Fruit fly (Drosophila melanogaster) whole organism, embryonic: ENCODE results near the gene Irk1.

Experiments
- BtbVII ChIP-seq: fragments of 200-800 bp; sonication (Bioruptor generic); optimal IDR thresholded peaks from 3 replicates; lab custom pipeline; 2017; ENCODE audit warnings: missing biosample characterization, mild to moderate bottlenecking, missing genetic modification characterization
- Bteb2 ChIP-seq: fragments of 200-800 bp; sonication (Bioruptor generic); optimal IDR thresholded peaks from 2 replicates; lab custom pipeline; 2016; ENCODE audit warnings: missing biosample characterization, missing genetic modification characterization
- CG10147 ChIP-seq: fragments of 200-800 bp; sonication (Bioruptor generic); optimal IDR thresholded peaks from 2 replicates; lab custom pipeline; 2019; ENCODE audit warnings: missing biosample characterization, mild to moderate bottlenecking, missing genetic modification characterization, moderate library complexity
- CG10274 ChIP-seq: fragments of 200-800 bp; sonication (Bioruptor generic); optimal IDR thresholded peaks from 3 replicates; lab custom pipeline; 2017; ENCODE audit warnings: missing biosample characterization, mild to moderate bottlenecking, missing genetic modification characterization
- CG11247 ChIP-seq: fragments of 200-800 bp; sonication (Bioruptor generic); IDR thresholded peaks from 2 replicates; pipeline ENCODE4 v1.3.6; 2022; ENCODE audit warnings: missing biosample characterization, missing genetic modification characterization
- CG11723 ChIP-seq: fragments of 200-800 bp; sonication (Bioruptor generic); optimal IDR thresholded peaks from 2 replicates; lab custom pipeline; 2017; ENCODE audit warnings: missing biosample characterization, mild to moderate bottlenecking, missing genetic modification characterization
- CG1233 ChIP-seq: fragments of 200-800 bp; sonication (Bioruptor generic); optimal IDR thresholded peaks from 4 replicates; lab custom pipeline; 2018; ENCODE audit warnings: missing biosample characterization, mild to moderate bottlenecking, missing genetic modification characterization
- CG13624 ChIP-seq: fragments of 200-800 bp; sonication (Bioruptor generic); optimal IDR thresholded peaks from 2 replicates; lab custom pipeline; 2016; ENCODE audit warnings: missing biosample characterization, missing genetic modification characterization
- CG15514 ChIP-seq: fragments of 200-800 bp; sonication (Bioruptor generic); optimal IDR thresholded peaks from 3 replicates; lab custom pipeline; 2017; ENCODE audit warnings: missing biosample characterization, missing genetic modification characterization, mild to moderate bottlenecking, moderate library complexity, missing genetic modification reagents
- CG17186 ChIP-seq: fragments of 200-800 bp; sonication (Bioruptor generic); optimal IDR thresholded peaks from 3 replicates; lab custom pipeline; 2017; ENCODE audit warnings: missing biosample characterization, missing genetic modification reagents, missing genetic modification characterization
- CG17385 ChIP-seq: fragments of 200-800 bp; sonication (Bioruptor generic); optimal IDR thresholded peaks from 3 replicates; lab custom pipeline; 2018; ENCODE audit warnings: missing biosample characterization, mild to moderate bottlenecking, missing genetic modification characterization
- CG18599 ChIP-seq: fragments of 200-800 bp; sonication (Bioruptor generic); optimal IDR thresholded peaks from 3 replicates; lab custom pipeline; 2017; ENCODE audit warnings: missing biosample characterization, missing genetic modification characterization, mild to moderate bottlenecking, moderate library complexity, missing genetic modification reagents
- CG2202 ChIP-seq: fragments of 200-800 bp; sonication (Bioruptor generic); optimal IDR thresholded peaks from 2 replicates; lab custom pipeline; 2018; ENCODE audit warnings: missing biosample characterization, mild to moderate bottlenecking, missing genetic modification characterization
- CG32772 ChIP-seq: fragments of 200-800 bp; sonication (Bioruptor generic); IDR thresholded peaks from 2 replicates; pipeline ENCODE4 v1.3.6; 2022; ENCODE audit warnings: missing biosample characterization, missing genetic modification characterization
- CG4328 ChIP-seq: fragments of 200-800 bp; sonication (Bioruptor generic); optimal IDR thresholded peaks from 3 replicates; lab custom pipeline; 2017; ENCODE audit warnings: missing biosample characterization, missing genetic modification reagents, missing genetic modification characterization
- CG4617 ChIP-seq: fragments of 200-800 bp; sonication (Bioruptor generic); optimal IDR thresholded peaks from 3 replicates; lab custom pipeline; 2016; ENCODE audit warnings: missing biosample characterization, missing genetic modification characterization, borderline replicate concordance
- CG5180 ChIP-seq: fragments of 200-800 bp; sonication (Bioruptor generic); optimal IDR thresholded peaks from 3 replicates; lab custom pipeline; 2017; ENCODE audit warnings: missing biosample characterization, missing genetic modification characterization, mild to moderate bottlenecking, moderate library complexity, missing genetic modification reagents
- CG7556 ChIP-seq: fragments of 200-800 bp; sonication (Bioruptor generic); optimal IDR thresholded peaks from 2 replicates; lab custom pipeline; 2017; ENCODE audit warnings: missing biosample characterization, mild to moderate bottlenecking, missing genetic modification characterization
- CG7786 ChIP-seq: fragments of 200-800 bp; sonication (Bioruptor generic); optimal IDR thresholded peaks from 2 replicates; lab custom pipeline; 2016; ENCODE audit warnings: missing biosample characterization, missing genetic modification characterization
- CG7928 ChIP-seq: fragments of 200-800 bp; sonication (Bioruptor generic); optimal IDR thresholded peaks from 2 replicates; lab custom pipeline; 2017; ENCODE audit warnings: missing biosample characterization, mild to moderate bottlenecking, missing genetic modification characterization
- CG9727 ChIP-seq: fragments of 200-800 bp; sonication (Bioruptor generic); optimal IDR thresholded peaks from 3 replicates; lab custom pipeline; 2017; ENCODE audit warnings: missing biosample characterization, mild to moderate bottlenecking, missing genetic modification characterization
- CoRest ChIP-seq: fragments of 200-800 bp; sonication (Bioruptor generic); optimal IDR thresholded peaks from 3 replicates; lab custom pipeline; 2018; ENCODE audit warnings: missing biosample characterization, mild to moderate bottlenecking, missing genetic modification characterization, moderate library complexity
- CrebB ChIP-seq: fragments of 200-800 bp; sonication (Bioruptor generic); optimal IDR thresholded peaks from 3 replicates; lab custom pipeline; 2018; ENCODE audit warnings: missing biosample characterization, mild to moderate bottlenecking, missing genetic modification characterization
- D19A ChIP-seq: fragments of 200-800 bp; optimal IDR thresholded peaks from 3 replicates; lab custom pipeline; 2019; ENCODE audit warnings: missing biosample characterization, mild to moderate bottlenecking, missing genetic modification characterization, moderate library complexity
- Deaf1 ChIP-seq: fragments of 200-800 bp; optimal IDR thresholded peaks from 3 replicates; lab custom pipeline; 2019; ENCODE audit warnings: missing biosample characterization, mild to moderate bottlenecking, missing genetic modification characterization, moderate library complexity
- Dfd ChIP-seq, 2 experiments: fragments of >200 bp; optimal IDR thresholded peaks; 2 replicates each; lab custom pipeline; 2017; ENCODE audit warnings: missing biosample characterization in 2 of 2, missing genetic modification characterization in 2 of 2
- Dll ChIP-seq: fragments of 200-800 bp; sonication (Bioruptor generic); IDR thresholded peaks from 4 replicates; pipeline ENCODE4 v1.3.6; 2022; ENCODE audit warnings: missing biosample characterization, missing genetic modification characterization; ENCODE audit not compliant: partially characterized antibody
- Ets65A ChIP-seq: fragments of 200-800 bp; sonication (Bioruptor generic); peaks from one replicate; lab custom pipeline; 2016; ENCODE audit warnings: missing biosample characterization, missing genetic modification characterization
- MBD-R2 ChIP-seq: fragments of 200-800 bp; sonication (Bioruptor generic); IDR thresholded peaks from 2 replicates; pipeline ENCODE4 v1.3.6; 2022; ENCODE audit warnings: missing biosample characterization, missing genetic modification characterization
- MTF-1 ChIP-seq: fragments of 200-800 bp; sonication (Bioruptor generic); optimal IDR thresholded peaks from 2 replicates; lab custom pipeline; 2018; ENCODE audit warnings: missing biosample characterization, mild to moderate bottlenecking, missing genetic modification characterization, borderline replicate concordance
- Oaz ChIP-seq: fragments of 200-800 bp; sonication (Bioruptor generic); IDR thresholded peaks from 2 replicates; pipeline ENCODE4 v1.3.6; 2022; ENCODE audit warnings: missing biosample characterization, missing genetic modification characterization
- Oli ChIP-seq: fragments of 200-800 bp; sonication (Bioruptor generic); optimal IDR thresholded peaks from 2 replicates; lab custom pipeline; 2018; ENCODE audit warnings: missing biosample characterization, mild to moderate bottlenecking, missing genetic modification characterization, moderate library complexity
- Ravus ChIP-seq: fragments of 200-800 bp; sonication (Bioruptor generic); IDR thresholded peaks from 2 replicates; pipeline ENCODE4 v1.3.6; 2022; ENCODE audit warnings: missing biosample characterization, missing genetic modification characterization
- Vsx1 ChIP-seq: fragments of 200-800 bp; sonication (Bioruptor generic); optimal IDR thresholded peaks from 2 replicates; lab custom pipeline; 2017; ENCODE audit warnings: missing biosample characterization, mild to moderate bottlenecking, missing genetic modification characterization, missing genetic modification reagents
- abd-A ChIP-seq: fragments of 200-800 bp; sonication (Bioruptor generic); optimal IDR thresholded peaks from 3 replicates; lab custom pipeline; 2019; ENCODE audit warnings: missing biosample characterization, mild to moderate bottlenecking, missing genetic modification characterization, moderate library complexity
- chn ChIP-seq: fragments of 200-800 bp; sonication (Bioruptor generic); optimal IDR thresholded peaks from 2 replicates; lab custom pipeline; 2016; ENCODE audit warnings: missing biosample characterization, missing genetic modification characterization
- croc ChIP-seq: fragments of 200-800 bp; sonication (Bioruptor generic); conservative IDR thresholded peaks from 3 replicates; pipeline ENCODE4 v1.3.6; 2022; ENCODE audit warnings: missing biosample characterization, missing genetic modification characterization
- dan ChIP-seq: fragments of 200-800 bp; sonication (Bioruptor generic); IDR thresholded peaks from 2 replicates; pipeline ENCODE4 v1.3.6; 2022; ENCODE audit warnings: missing biosample characterization, missing genetic modification characterization
- dpn ChIP-seq, 2 experiments: fragments of 200-800 bp; sonication (Bioruptor generic); optimal IDR thresholded peaks; 3 replicates each; lab custom pipeline; 2016; ENCODE audit warnings: missing biosample characterization in 2 of 2, missing genetic modification characterization in 2 of 2
- grn ChIP-seq: fragments of 200-800 bp; sonication (Bioruptor generic); optimal IDR thresholded peaks from 3 replicates; lab custom pipeline; 2017; ENCODE audit warnings: missing biosample characterization, missing genetic modification characterization
- hb ChIP-seq: fragments of 200-800 bp; sonication (Bioruptor generic); IDR thresholded peaks from 3 replicates; pipeline ENCODE4 v1.3.6; 2022; ENCODE audit warnings: missing biosample characterization, missing genetic modification characterization; ENCODE audit not compliant: partially characterized antibody
- insv ChIP-seq, 2 experiments: fragments of 200-800 bp; sonication (Bioruptor generic); optimal IDR thresholded peaks; 3 replicates each; lab custom pipeline; 2016 to 2018; ENCODE audit warnings: missing biosample characterization in 2 of 2, missing genetic modification characterization in 2 of 2
- inv ChIP-seq: fragments of 200-800 bp; sonication (Bioruptor generic); IDR thresholded peaks from 2 replicates; pipeline ENCODE4 v1.3.6; 2022; ENCODE audit warnings: missing biosample characterization, missing genetic modification characterization; ENCODE audit not compliant: partially characterized antibody
- nerfin-1 ChIP-seq: fragments of 200-800 bp; sonication (Bioruptor generic); optimal IDR thresholded peaks from 3 replicates; lab custom pipeline; 2019; ENCODE audit warnings: missing biosample characterization, mild to moderate bottlenecking, missing genetic modification characterization, moderate library complexity
- pb ChIP-seq: fragments of 200-800 bp; sonication (Bioruptor generic); optimal IDR thresholded peaks from 3 replicates; lab custom pipeline; 2016; ENCODE audit warnings: missing biosample characterization, missing genetic modification characterization
- pfk ChIP-seq: fragments of 200-800 bp; sonication (Bioruptor generic); optimal IDR thresholded peaks from 2 replicates; lab custom pipeline; 2018; ENCODE audit warnings: missing biosample characterization, mild to moderate bottlenecking, missing genetic modification characterization, moderate library complexity
- run ChIP-seq: fragments of 200-800 bp; sonication (Bioruptor generic); optimal IDR thresholded peaks from 3 replicates; lab custom pipeline; 2018; ENCODE audit warnings: missing biosample characterization, mild to moderate bottlenecking, missing genetic modification characterization
- slp2 ChIP-seq: fragments of 200-800 bp; sonication (Bioruptor generic); optimal IDR thresholded peaks from 2 replicates; lab custom pipeline; 2016; ENCODE audit warnings: missing biosample characterization, missing genetic modification characterization
- ssp ChIP-seq: fragments of 200-800 bp; sonication (Bioruptor generic); IDR thresholded peaks from 2 replicates; pipeline ENCODE4 v1.3.6; 2022; ENCODE audit warnings: missing biosample characterization, missing genetic modification characterization
- ttk ChIP-seq: fragments of 200-800 bp; sonication (Bioruptor generic); IDR thresholded peaks from 2 replicates; pipeline ENCODE4 v2.1.2; 2022; ENCODE audit warnings: missing biosample characterization, missing genetic modification characterization

Gene Irk1

dm6 chr3R:23226521-23227039 is 58.5 kb downstream of the Irk1 start, which contains the start of gene cnc (continued):
- TF ChIP-seq Dll (GFP tag; lab: Robert Waterston, UW) (0 out of 4 replicates have a peak, but pooled peaks have one; percentile 38), Bteb2 (no peak), run (no peak), croc (GFP tag; lab: Robert Waterston, UW) (no peak), CG1233 (GFP tag; lab: Kevin White, UChicago) (peak; percentile 20), Oli (tag; lab: Kevin White, UChicago) (no peak), MBD-R2 (GFP tag; lab: Robert Waterston, UW) (no peak), CG4328 (GFP tag; lab: Kevin White, UChicago) (peak; percentile 4), Dfd (GFP tag; optimal IDR thresholded peaks at IDR 0.05; lab: Kevin White, UChicago) (no peak), grn (peak; percentile 83), Deaf1 (tag; lab: Kevin White, UChicago) (peak; percentile 76), CG7786 (GFP tag; lab: Kevin White, UChicago) (no peak), inv (GFP tag; lab: Robert Waterston, UW) (no peak), Vsx1 (GFP tag; lab: Kevin White, UChicago) (no peak), MTF-1 (GFP tag; lab: Kevin White, UChicago) (peak; percentile 18), CG13624 (peak; percentile 23), pfk (GFP tag; lab: Kevin White, UChicago) (peak; percentile 32), CG5180 (GFP tag; lab: Kevin White, UChicago) (peak; percentile 26), pb (GFP tag; lab: Kevin White, UChicago) (no peak), CG17385 (GFP tag; lab: Kevin White, UChicago) (peak; percentile 42), ttk (GFP tag; lab: Robert Waterston, UW) (no peak), BtbVII (peak; percentile 18), CG10147 (GFP tag; lab: Kevin White, UChicago) (no peak), CG18599 (GFP tag; lab: Kevin White, UChicago) (peak; percentile 46), CG32772 (GFP tag; lab: Robert Waterston, UW) (no peak), nerfin-1 (tag; lab: Kevin White, UChicago) (no peak), dan (GFP tag; lab: Robert Waterston, UW) (no peak), chn (GFP tag; lab: Kevin White, UChicago) (no peak), CrebB (tag; lab: Kevin White, UChicago) (no peak), CG15514 (GFP tag; lab: Kevin White, UChicago) (peak; percentile 44), hb (GFP tag; lab: Robert Waterston, UW) (no peak), CG4617 (no peak), ssp (GFP tag; lab: Robert Waterston, UW) (no peak), CG2202 (tag; lab: Kevin White, UChicago) (no peak), D19A (tag; lab: Kevin White, UChicago) (peak; percentile 1), CG9727 (GFP tag; lab: Kevin White, UChicago) (no peak), CG11247 (0 out of 2 replicates have a peak, but pooled peaks have one; percentile 12), CoRest (tag; lab: Kevin White, UChicago) (no peak), CG7556 (GFP tag; lab: Kevin White, UChicago) (no peak), CG7928 (GFP tag; lab: Kevin White, UChicago) (peak; percentile 24), Ets65A (no peak), CG10274 (no peak), CG11723 (no peak), dpn (GFP tag; optimal IDR thresholded peaks at IDR 0.05; lab: Kevin White, UChicago) (no peak), abd-A (tag; lab: Kevin White, UChicago) (peak; percentile 93), CG17186 (GFP tag; lab: Kevin White, UChicago) (no peak), Ravus (GFP tag; lab: Robert Waterston, UW) (no peak), Oaz (GFP tag; lab: Robert Waterston, UW) (no peak), insv (GFP tag; optimal IDR thresholded peaks at IDR 0.05; lab: Kevin White, UChicago) (no peak), slp2 (GFP tag; lab: Kevin White, UChicago) (no peak)
